Fruit fly (Drosophila melanogaster) whole organism, larva: ENCODE data around the gene Obp99d.
A peak's percentile ranks its signal among the peaks of the same experiment; 100 is the strongest.

ENCODE experiments used
- noc ChIP-seq: fragments of 200-800 bp; sonication (Bioruptor generic); optimal IDR thresholded peaks from 3 replicates; lab custom pipeline; 2019; ENCODE audit warnings: missing biosample characterization, mild to moderate bottlenecking, missing genetic modification characterization, moderate library complexity

The Obp99d gene

DNA sequence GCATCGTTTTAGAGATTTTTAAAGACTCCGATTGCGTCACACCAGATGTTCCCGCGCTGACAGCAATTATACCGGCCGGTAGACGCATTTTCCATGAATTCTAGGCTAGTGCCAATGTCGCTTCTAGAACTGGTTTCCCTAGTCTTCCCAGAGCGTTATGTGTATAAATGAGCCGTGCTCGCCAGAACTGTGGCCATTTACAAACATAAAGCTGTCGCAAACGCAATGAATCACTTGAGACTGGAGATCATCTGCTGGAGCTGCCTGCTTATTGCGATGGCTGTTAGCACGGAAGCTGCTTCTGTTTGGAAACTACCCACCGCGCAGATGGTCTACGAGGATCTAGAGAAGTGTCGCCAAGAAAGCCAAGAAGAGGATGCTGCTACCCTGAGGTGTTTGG is at the start of gene Obp99d:
Gene Obp99d, plus strand, starts transcription at position 192 of the 400 bp plus-strand sequence.
- no peak for TF ChIP-seq noc (tag; lab: Kevin White, UChicago)

DNA sequence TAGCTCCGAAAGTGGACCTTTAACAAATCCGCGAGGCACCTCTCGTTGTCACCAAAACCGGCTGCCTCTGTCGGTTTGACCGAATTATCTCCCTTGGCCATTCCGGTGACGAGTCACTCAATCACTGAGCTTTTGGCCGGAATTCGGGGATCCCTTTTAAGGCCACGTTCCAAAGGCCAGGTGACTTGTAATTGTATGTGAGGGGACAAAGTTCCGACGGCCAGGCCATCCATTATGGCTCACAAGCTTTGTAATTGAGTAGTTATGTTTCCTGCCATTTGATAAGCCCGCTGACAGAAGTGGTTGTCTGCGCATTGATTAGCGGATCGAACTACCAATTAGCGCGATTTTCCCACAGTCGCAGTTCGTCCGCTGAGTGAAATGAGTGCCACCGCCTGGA is 45.5 kb upstream of the Obp99d start, which contains the start of the genes ppk20 and ppk30:
Gene ppk20, minus strand, starts transcription at position 101 of the 400 bp plus-strand sequence.
Gene ppk30, plus strand, starts transcription at position 373 of the 400 bp plus-strand sequence.
- TF ChIP-seq noc (tag; lab: Kevin White, UChicago), result no peak

DNA sequence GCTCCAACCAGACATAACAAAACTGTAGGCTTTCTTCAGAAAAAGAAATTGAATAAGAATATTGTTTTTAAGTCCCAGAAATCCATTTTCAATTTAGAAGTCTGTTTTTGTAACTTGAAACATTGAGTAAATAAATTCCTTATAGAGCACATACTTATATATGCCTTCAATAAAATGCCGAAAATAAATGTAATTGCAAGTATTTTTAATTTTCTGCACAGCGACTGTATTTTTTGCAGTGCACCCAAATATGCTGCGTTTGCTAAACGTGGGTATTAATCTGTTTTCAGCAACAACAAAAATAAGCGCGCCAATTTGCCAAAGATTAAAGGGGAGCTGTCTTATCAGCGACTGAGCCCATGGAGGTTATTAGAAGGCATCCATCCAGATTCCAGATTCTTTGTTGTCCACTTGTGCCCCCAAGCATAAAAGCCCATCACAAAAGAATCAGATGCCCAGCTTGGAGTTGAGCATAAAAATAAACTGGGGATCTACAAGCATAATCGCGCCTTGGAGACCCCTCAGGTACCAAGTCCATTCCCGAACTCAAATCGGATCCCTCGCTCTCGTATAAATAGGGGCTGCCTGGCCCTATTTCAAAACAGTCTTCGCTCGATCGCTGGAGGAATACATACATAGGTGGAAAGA is 43.1 kb upstream of the Obp99d start, which contains the start of gene Obp99a:
Gene Obp99a, plus strand, starts transcription at position 598 of the 648 bp plus-strand sequence.
- peak; percentile 26 for TF ChIP-seq noc (tag; lab: Kevin White, UChicago)

DNA sequence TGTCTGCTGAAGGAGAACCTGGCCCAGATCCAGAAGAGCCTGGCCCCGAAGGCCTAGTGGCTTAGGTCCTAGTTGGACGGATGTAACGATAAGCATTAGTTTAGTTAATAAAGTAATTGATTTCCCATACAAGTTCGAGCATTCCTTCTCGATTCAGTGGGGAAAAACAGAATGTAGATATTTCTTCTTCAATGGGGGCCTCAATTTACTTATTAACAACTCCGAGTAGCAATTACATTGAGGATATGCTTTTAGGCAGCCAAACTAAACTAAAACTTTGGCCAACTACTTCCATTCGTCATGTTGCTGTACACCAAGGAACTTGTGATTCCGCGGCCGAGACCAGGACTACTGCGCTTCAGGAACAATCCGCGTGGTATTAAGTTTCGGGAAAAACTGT is 42.1 kb upstream of the Obp99d start, which contains the start of gene ppk19:
Gene ppk19, plus strand, starts transcription at position 301 of the 400 bp plus-strand sequence.
- no peak for TF ChIP-seq noc (tag; lab: Kevin White, UChicago)

DNA sequence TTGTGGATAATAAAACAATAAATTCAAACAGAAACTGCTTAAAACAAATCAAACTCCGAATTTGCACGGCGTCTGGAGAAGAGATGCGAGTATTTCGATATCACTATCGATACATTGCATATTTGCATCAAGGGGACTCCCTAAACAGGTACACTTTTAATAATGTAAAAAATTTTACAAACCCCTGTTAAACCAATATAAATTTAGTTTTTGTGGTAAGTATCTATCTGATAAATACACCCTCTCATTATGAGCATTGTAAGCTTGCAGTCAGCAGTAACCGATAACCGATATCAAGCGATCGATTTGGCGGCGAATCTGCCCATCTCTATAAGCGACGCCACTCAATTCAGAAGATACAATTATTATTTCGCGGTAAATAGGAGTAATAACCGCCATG is 39.0 kb upstream of the Obp99d start, which contains the start of the genes Bub3 and Cap-D2:
Gene Bub3, minus strand, starts transcription at position 89 of the 400 bp plus-strand sequence.
Gene Cap-D2, plus strand, starts transcription at position 319 of the 400 bp plus-strand sequence.
- TF ChIP-seq noc (tag; lab: Kevin White, UChicago), result peak; percentile 10

DNA sequence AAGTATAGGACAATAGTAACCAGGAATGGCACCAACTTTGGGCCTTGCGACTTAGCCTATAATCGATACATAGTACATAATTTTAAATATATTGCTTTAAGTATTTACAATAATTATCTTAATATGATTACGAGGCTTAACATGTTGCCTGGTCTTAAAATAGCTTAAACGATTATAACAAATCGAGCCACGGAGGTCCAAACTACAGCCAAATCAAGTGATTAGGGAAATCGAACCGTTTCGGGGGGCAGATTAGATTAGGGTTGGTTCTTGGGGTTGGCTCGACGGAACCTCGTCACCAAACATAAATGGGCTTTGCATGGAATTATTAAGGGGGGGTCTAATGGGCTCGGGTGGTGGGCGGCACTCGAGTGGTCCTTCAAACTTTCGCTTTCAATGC is 33.1 kb upstream of the Obp99d start:
- no peak for TF ChIP-seq noc (tag; lab: Kevin White, UChicago)

DNA sequence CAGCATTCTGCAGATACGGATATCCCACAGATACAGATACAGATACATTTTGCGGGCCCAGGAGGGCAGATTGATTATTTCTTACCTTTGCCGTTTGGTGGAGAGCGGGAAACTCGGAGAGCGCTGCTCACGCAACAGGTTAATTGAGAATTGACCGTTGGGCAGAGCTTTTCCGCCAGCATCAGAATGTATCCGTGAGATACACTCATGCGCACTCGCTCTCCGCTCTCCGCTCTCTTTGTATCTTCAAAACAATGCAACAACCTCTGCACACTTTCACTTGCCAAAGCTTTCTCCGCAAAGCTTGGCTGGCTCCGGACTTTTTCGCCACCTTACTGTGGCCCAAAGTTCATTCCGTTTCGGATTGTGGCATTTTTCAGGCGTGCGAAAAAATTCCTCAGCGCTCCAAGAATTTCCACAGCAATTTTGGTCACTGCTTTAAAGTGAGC is 32.1 kb upstream of the Obp99d start, which contains the start of the genes CG7582 and Gycalpha99B:
Gene CG7582, minus strand, starts transcription at position 127 of the 449 bp plus-strand sequence.
Gene Gycalpha99B, plus strand, starts transcription at position 352 of the 449 bp plus-strand sequence.
- TF ChIP-seq noc (tag; lab: Kevin White, UChicago), result no peak

DNA sequence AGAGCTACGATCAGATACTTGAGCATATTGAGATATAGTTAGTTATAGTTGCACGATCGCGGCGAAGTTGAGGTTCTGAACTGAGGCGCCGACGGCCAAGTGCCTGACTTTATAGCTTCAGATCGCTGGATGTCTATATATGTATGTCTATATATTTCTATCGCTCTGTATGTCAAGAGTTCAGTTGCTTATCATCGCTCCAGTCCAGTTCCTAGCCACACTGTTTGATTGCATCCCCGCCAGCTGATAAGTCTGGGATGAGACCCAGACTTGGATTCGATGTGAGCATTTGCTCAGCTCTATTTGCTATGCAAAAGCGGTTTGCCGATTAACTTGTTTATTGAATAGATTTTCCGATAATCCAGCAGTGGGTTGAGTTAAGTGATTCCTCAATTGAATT is 27.6 kb upstream of the Obp99d start:
- TF ChIP-seq noc (tag; lab: Kevin White, UChicago), result no peak

DNA sequence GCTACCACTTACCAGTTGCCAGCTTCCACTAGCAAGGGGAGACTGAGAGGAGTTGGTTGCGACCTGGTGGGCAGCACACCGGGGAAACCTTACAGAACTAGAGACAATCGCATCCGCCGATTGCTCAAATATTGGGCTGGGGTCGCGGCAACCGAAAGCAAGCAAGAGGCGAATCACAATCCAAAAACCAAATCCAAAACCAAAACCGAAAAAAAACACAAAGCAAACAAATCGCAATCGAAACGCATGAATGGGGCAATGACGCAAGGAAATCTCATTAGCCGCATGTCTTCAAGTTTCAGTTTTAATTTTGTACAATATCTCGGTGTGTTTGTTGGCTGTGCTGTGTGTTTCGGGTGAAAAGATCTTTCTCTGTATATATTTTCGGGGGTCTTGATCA is 25.1 kb upstream of the Obp99d start, which contains the start of gene Obp99c:
Gene Obp99c, minus strand, starts transcription at position 101 of the 400 bp plus-strand sequence.
- TF ChIP-seq noc (tag; lab: Kevin White, UChicago), result no peak

DNA sequence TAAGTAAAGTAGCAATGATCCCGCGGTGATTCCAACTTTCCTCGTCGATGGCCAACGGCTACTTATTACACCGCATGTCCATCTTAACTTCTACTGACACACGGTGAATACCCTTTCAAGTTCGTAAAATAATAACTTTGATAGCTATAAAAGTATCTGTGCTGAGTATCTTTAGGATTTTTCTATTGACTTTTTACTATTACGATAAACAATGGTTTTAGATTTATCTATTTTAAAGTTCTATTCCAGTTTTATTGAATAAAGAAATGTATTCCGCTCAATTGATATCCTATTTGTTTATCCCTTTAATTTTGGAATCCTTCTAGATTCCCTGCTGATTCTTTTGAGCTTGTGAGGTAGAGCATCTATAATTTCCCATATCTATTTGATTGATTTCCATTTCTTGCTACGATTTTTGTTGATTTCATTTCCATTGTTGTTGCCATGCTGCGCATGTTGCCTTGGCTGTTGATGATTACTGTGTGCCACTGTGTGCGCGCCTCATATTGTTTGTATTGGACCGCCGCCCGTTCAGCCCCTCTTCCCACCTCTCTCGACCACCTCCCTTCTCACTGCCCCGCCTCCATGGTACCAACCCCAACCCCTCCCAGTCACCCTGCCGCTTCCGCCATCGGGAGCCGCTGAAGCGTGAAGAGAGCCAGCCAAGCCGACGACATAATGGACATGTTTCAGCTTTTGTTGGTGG is 24.3 kb upstream of the Obp99d start:
- TF ChIP-seq noc (tag; lab: Kevin White, UChicago), result no peak

DNA sequence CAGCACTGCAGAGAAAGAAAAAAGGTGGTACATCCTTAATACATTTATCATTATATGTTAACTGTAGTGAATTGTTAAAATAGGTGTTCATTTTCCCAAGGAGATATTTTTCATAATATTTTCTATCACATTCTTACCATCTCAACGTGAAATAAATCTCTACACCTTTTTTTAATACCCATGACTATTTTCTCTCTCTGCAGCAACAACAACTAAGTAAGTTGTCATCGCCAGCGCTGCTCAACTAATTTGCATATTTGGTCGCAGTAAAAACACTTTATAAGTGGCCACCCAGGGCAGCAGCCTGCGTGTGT is 23.8 kb upstream of the Obp99d start:
- no peak for TF ChIP-seq noc (tag; lab: Kevin White, UChicago)

DNA sequence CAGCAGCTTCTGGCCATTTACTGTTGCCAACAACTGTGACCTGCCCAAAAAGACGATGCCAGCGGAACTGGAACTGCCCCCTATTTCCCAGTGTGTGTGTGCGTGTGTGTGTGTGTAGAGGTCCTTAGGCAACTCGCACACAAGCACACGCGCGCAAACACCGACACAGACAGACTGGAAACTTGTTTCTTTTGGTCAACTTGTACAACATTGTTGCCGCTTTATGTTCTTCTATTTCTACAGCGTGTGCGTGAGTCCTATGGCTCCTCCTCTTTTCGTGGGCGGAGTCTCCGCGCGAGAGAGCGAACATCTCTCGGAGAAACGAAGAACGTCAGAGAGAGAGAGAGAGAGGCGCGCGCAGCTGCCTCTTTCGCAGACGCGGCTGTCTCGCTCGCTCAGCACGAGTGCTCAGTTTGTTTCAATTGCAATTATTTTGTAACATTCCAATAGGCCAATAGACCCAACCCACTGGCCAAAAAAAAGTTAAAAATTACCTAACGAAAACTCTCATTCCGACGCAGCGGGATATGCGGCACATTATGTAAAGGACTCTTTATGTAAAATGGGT is 23.3 kb upstream of the Obp99d start:
- TF ChIP-seq noc (tag; lab: Kevin White, UChicago), result no peak

DNA sequence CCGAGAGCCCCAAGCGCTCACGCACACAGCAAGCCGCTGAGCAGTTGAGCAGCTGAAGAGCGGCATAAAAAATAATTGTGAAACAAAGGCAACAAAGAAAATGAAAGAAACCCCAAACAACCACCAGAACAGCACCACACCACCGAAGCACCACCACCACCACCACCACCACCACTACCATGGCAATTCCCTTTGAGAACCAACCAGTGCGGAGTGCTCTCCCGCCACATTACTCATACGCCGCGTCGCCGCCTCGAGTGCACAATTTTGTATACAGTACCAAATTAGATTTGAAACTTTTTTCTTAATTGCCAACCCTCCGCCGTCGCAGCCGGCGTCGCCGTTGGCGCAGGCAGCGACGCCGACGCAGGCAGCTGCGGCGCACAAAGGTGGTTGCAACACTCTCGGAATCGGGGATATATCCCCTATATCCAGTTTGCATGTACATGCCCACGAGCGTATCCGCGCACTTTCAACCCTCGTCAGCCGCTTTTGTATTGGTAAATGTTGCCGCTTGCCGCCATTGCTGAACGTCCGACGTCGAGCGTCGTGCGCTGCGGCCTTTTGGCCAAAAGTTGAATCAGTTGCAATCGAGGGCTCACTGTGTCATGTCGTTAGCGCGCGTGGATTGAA is 22.2 kb upstream of the Obp99d start, which contains the start of gene dmrt99B:
Gene dmrt99B, plus strand, starts transcription at position 583 of the 633 bp plus-strand sequence.
- TF ChIP-seq noc (tag; lab: Kevin White, UChicago), result no peak

DNA sequence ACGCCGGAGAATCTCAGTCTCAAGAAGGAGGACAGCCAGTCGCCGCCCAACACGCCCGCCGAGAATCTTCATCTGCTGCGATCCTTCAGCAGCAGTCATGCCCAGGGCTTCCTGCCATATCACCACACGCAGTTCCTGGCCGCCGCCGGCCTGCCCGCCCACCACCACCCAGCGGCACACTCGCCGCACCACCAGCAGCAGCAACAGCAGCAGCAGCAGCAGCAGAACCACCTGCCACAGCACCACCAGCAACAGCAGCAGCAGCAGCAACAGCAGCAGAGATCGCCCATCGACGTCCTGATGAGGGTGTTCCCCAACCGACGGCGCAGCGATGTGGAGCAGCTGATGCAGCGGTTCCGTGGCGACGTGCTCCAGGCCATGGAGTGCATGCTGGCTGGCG is 18.6 kb upstream of the Obp99d start:
- no peak for TF ChIP-seq noc (tag; lab: Kevin White, UChicago)

DNA sequence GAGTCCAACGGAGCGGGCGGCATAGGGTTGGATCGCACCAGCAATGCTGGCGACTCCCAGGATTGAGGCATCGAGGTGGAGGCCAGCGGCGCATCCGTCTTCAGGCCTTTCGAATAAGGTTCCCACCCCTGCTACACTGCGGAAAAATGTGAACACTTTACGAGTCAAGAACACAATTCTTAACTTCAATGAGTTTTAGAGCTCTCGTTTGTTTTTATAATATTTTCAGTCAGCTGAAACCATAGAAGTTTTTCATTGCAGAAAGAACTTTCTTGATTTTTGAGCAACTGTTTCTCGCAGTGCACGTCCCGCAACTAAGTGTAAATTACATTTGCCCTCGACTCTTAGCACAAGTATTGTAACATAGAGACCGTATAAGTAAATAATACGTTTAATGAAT is 17.9 kb upstream of the Obp99d start:
- TF ChIP-seq noc (tag; lab: Kevin White, UChicago), result no peak
